Fruit fly (Drosophila melanogaster) whole organism, embryonic: ENCODE data around the gene Desat2.

Experiments
- Bteb2 ChIP-seq: fragments of 200-800 bp; sonication (Bioruptor generic); optimal IDR thresholded peaks from 2 replicates; lab custom pipeline; 2016; ENCODE audit warnings: missing biosample characterization, missing genetic modification characterization
- CG12155 ChIP-seq: fragments of 200-800 bp; sonication (Bioruptor generic); optimal IDR thresholded peaks from 3 replicates; lab custom pipeline; 2016; ENCODE audit warnings: missing biosample characterization, missing genetic modification characterization
- CG12744 ChIP-seq: fragments of 200-800 bp; sonication (Bioruptor generic); optimal IDR thresholded peaks from 2 replicates; lab custom pipeline; 2016; ENCODE audit warnings: missing biosample characterization, missing genetic modification characterization
- CG12942 ChIP-seq: fragments of 200-800 bp; sonication (Bioruptor generic); optimal IDR thresholded peaks from 3 replicates; lab custom pipeline; 2016; ENCODE audit warnings: missing biosample characterization, missing genetic modification characterization
- CG13424 ChIP-seq: fragments of 200-800 bp; sonication (Bioruptor generic); optimal IDR thresholded peaks from 2 replicates; lab custom pipeline; 2019; ENCODE audit warnings: missing biosample characterization, mild to moderate bottlenecking, missing genetic modification characterization, moderate library complexity
- CG14667 ChIP-seq: fragments of 200-800 bp; sonication (Bioruptor generic); IDR thresholded peaks from 2 replicates; pipeline ENCODE4 v1.3.6; 2022; ENCODE audit warnings: missing biosample characterization, missing genetic modification characterization
- CG15269 ChIP-seq: fragments of 200-800 bp; sonication (Bioruptor generic); optimal IDR thresholded peaks from 2 replicates; lab custom pipeline; 2018; ENCODE audit warnings: missing biosample characterization, mild to moderate bottlenecking, missing genetic modification characterization, moderate library complexity
- CG16815 ChIP-seq: fragments of 200-800 bp; sonication (Bioruptor generic); optimal IDR thresholded peaks from 3 replicates; lab custom pipeline; 2017; ENCODE audit warnings: missing biosample characterization, mild to moderate bottlenecking, missing genetic modification characterization
- CG17328 ChIP-seq: fragments of 200-800 bp; sonication (Bioruptor generic); IDR thresholded peaks from 2 replicates; pipeline ENCODE4 v1.3.6; 2022; ENCODE audit warnings: missing biosample characterization, missing genetic modification characterization
- CG17612 ChIP-seq: fragments of 200-800 bp; sonication (Bioruptor generic); IDR thresholded peaks from 2 replicates; pipeline ENCODE4 v1.3.6; 2022; ENCODE audit warnings: missing biosample characterization, missing genetic modification characterization
- CG17912 ChIP-seq: fragments of 200-800 bp; sonication (Bioruptor generic); optimal IDR thresholded peaks from 2 replicates; lab custom pipeline; 2018; ENCODE audit warnings: missing biosample characterization, mild to moderate bottlenecking, missing genetic modification characterization
- CG9215 ChIP-seq: fragments of 200-800 bp; sonication (Bioruptor generic); IDR thresholded peaks from 2 replicates; pipeline ENCODE4 v1.3.6; 2022; ENCODE audit warnings: missing biosample characterization, missing genetic modification characterization
- CG9609 ChIP-seq: fragments of 200-800 bp; sonication (Bioruptor generic); optimal IDR thresholded peaks from 3 replicates; lab custom pipeline; 2016; ENCODE audit warnings: missing biosample characterization, missing genetic modification characterization
- Dek ChIP-seq: fragments of 200-800 bp; sonication (Bioruptor generic); optimal IDR thresholded peaks from 3 replicates; lab custom pipeline; 2019; ENCODE audit warnings: missing biosample characterization, mild to moderate bottlenecking, missing genetic modification characterization, moderate library complexity
- Dip3 ChIP-seq: fragments of 200-800 bp; sonication (Bioruptor generic); optimal IDR thresholded peaks from 3 replicates; lab custom pipeline; 2016; ENCODE audit warnings: missing biosample characterization, missing genetic modification characterization
- Gug ChIP-seq: fragments of 200-800 bp; sonication (Bioruptor generic); IDR thresholded peaks from 4 replicates; pipeline ENCODE4 v1.3.6; 2022; ENCODE audit warnings: missing biosample characterization, missing genetic modification characterization
- HLHmδ ChIP-seq: fragments of 200-800 bp; sonication (Bioruptor generic); optimal IDR thresholded peaks from 2 replicates; lab custom pipeline; 2018; ENCODE audit warnings: missing biosample characterization, mild to moderate bottlenecking, missing genetic modification characterization, moderate library complexity
- HmgZ ChIP-seq: fragments of 200-800 bp; sonication (Bioruptor generic); optimal IDR thresholded peaks from 2 replicates; lab custom pipeline; 2018; ENCODE audit warnings: missing biosample characterization, mild to moderate bottlenecking, missing genetic modification characterization
- Hr3 ChIP-seq: fragments of 200-800 bp; sonication (Bioruptor generic); optimal IDR thresholded peaks from 3 replicates; lab custom pipeline; 2016; ENCODE audit warnings: missing biosample characterization, missing genetic modification characterization
- Lpt ChIP-seq: fragments of >200 bp; optimal IDR thresholded peaks from 2 replicates; lab custom pipeline; 2018; ENCODE audit warnings: missing biosample characterization, missing genetic modification characterization
- MTF-1 ChIP-seq: fragments of 200-800 bp; sonication (Bioruptor generic); optimal IDR thresholded peaks from 2 replicates; lab custom pipeline; 2018; ENCODE audit warnings: missing biosample characterization, mild to moderate bottlenecking, missing genetic modification characterization, borderline replicate concordance
- NC2β ChIP-seq: fragments of 200-800 bp; sonication (Bioruptor generic); optimal IDR thresholded peaks from 2 replicates; lab custom pipeline; 2016; ENCODE audit warnings: missing biosample characterization, missing genetic modification characterization
- NK7.1 ChIP-seq: fragments of 200-800 bp; sonication (Bioruptor generic); optimal IDR thresholded peaks from 3 replicates; lab custom pipeline; 2016; ENCODE audit warnings: missing biosample characterization, missing genetic modification characterization
- Nf-YA ChIP-seq: fragments of 200-800 bp; sonication (Bioruptor generic); IDR thresholded peaks from 2 replicates; pipeline ENCODE4 v1.3.6; 2022; ENCODE audit warnings: missing biosample characterization, missing genetic modification characterization
- NfI ChIP-seq: fragments of 200-800 bp; sonication (Bioruptor generic); optimal IDR thresholded peaks from 3 replicates; lab custom pipeline; 2018; ENCODE audit warnings: missing biosample characterization, mild to moderate bottlenecking, missing genetic modification characterization, moderate library complexity
- Pdp1 ChIP-seq, 2 experiments: fragments of 200-800 bp; sonication (Bioruptor generic); optimal IDR thresholded peaks; 3 replicates each; lab custom pipeline; 2016; ENCODE audit warnings: missing biosample characterization in 2 of 2, missing genetic modification characterization in 2 of 2, mild to moderate bottlenecking in 1 of 2, moderate library complexity in 1 of 2
- Side ChIP-seq: fragments of 200-800 bp; sonication (Bioruptor generic); optimal IDR thresholded peaks from 2 replicates; lab custom pipeline; 2016; ENCODE audit warnings: missing biosample characterization, missing genetic modification characterization
- Sin3A ChIP-seq: fragments of >200 bp; optimal IDR thresholded peaks from 2 replicates; lab custom pipeline; 2018
- Six4 ChIP-seq: fragments of 200-800 bp; sonication (Bioruptor generic); optimal IDR thresholded peaks from 2 replicates; lab custom pipeline; 2016; ENCODE audit warnings: missing biosample characterization, missing genetic modification characterization
- Sox102F ChIP-seq: fragments of 200-800 bp; sonication (Bioruptor generic); optimal IDR thresholded peaks from 2 replicates; lab custom pipeline; 2018; ENCODE audit warnings: missing biosample characterization, mild to moderate bottlenecking, missing genetic modification characterization, moderate library complexity
- ab ChIP-seq: fragments of 200-800 bp; sonication (Bioruptor generic); optimal IDR thresholded peaks from 2 replicates; lab custom pipeline; 2016; ENCODE audit warnings: missing biosample characterization, missing genetic modification characterization
- bab2 ChIP-seq: fragments of 200-800 bp; sonication (Bioruptor generic); optimal IDR thresholded peaks from 2 replicates; lab custom pipeline; 2016; ENCODE audit warnings: missing biosample characterization, missing genetic modification characterization
- bcd ChIP-seq: fragments of 200-800 bp; sonication (Bioruptor generic); optimal IDR thresholded peaks from 2 replicates; lab custom pipeline; 2017; ENCODE audit warnings: missing biosample characterization, mild to moderate bottlenecking, missing genetic modification characterization
- bigmax ChIP-seq: fragments of 200-800 bp; sonication (Bioruptor generic); optimal IDR thresholded peaks from 2 replicates; lab custom pipeline; 2018; ENCODE audit warnings: missing biosample characterization, mild to moderate bottlenecking, missing genetic modification characterization
- corto ChIP-seq: fragments of 200-800 bp; sonication (Bioruptor generic); optimal IDR thresholded peaks from 2 replicates; lab custom pipeline; 2016; ENCODE audit warnings: missing biosample characterization, mild to moderate bottlenecking, missing genetic modification characterization, moderate library complexity
- da ChIP-seq: fragments of 200-800 bp; sonication (Bioruptor generic); optimal IDR thresholded peaks from 2 replicates; lab custom pipeline; 2016; ENCODE audit warnings: missing biosample characterization, missing genetic modification characterization
- dan ChIP-seq: fragments of 200-800 bp; sonication (Bioruptor generic); IDR thresholded peaks from 2 replicates; pipeline ENCODE4 v1.3.6; 2022; ENCODE audit warnings: missing biosample characterization, missing genetic modification characterization
- dysf ChIP-seq: fragments of 200-800 bp; sonication (Bioruptor generic); IDR thresholded peaks from 3 replicates; pipeline ENCODE4 v1.3.6; 2022; ENCODE audit warnings: missing biosample characterization, missing genetic modification characterization
- en ChIP-seq: fragments of 200-800 bp; sonication (Bioruptor generic); optimal IDR thresholded peaks from 2 replicates; lab custom pipeline; 2016; ENCODE audit warnings: missing biosample characterization, missing genetic modification characterization
- gem ChIP-seq: fragments of 200-800 bp; sonication (Bioruptor generic); optimal IDR thresholded peaks from 2 replicates; lab custom pipeline; 2019; ENCODE audit warnings: missing biosample characterization, mild to moderate bottlenecking, missing genetic modification characterization, moderate library complexity
- insv ChIP-seq, 2 experiments: fragments of 200-800 bp; sonication (Bioruptor generic); optimal IDR thresholded peaks; 3 replicates each; lab custom pipeline; 2016 to 2018; ENCODE audit warnings: missing biosample characterization in 2 of 2, missing genetic modification characterization in 2 of 2
- lola ChIP-seq, 3 experiments: fragments of >200 bp in 2 of 3; fragments of 200-800 bp in 1 of 3; sonication (Bioruptor generic) in 1 of 3; optimal IDR thresholded peaks; 2 replicates each; lab custom pipeline; 2017 to 2019; ENCODE audit warnings: missing biosample characterization in 3 of 3, missing genetic modification characterization in 3 of 3, mild to moderate bottlenecking in 1 of 3, moderate library complexity in 1 of 3
- nom ChIP-seq: fragments of 200-800 bp; sonication (Bioruptor generic); optimal IDR thresholded peaks from 2 replicates; lab custom pipeline; 2017; ENCODE audit warnings: missing biosample characterization, missing genetic modification characterization, mild to moderate bottlenecking, moderate library complexity, missing genetic modification reagents
- otp ChIP-seq: fragments of 200-800 bp; sonication (Bioruptor generic); IDR thresholded peaks from 3 replicates; pipeline ENCODE4, ENCODE4 v1.3.6; 2022; ENCODE audit warnings: missing biosample characterization, missing genetic modification characterization
- phol ChIP-seq: fragments of 200-800 bp; sonication (Bioruptor generic); optimal IDR thresholded peaks from 3 replicates; lab custom pipeline; 2018; ENCODE audit warnings: missing biosample characterization, mild to moderate bottlenecking, missing genetic modification characterization, moderate library complexity
- pnt ChIP-seq: fragments of 200-800 bp; sonication (Bioruptor generic); optimal IDR thresholded peaks from 3 replicates; lab custom pipeline; 2016; ENCODE audit warnings: missing biosample characterization, missing genetic modification characterization
- pzg ChIP-seq: fragments of 200-800 bp; sonication (Bioruptor generic); optimal IDR thresholded peaks from 3 replicates; lab custom pipeline; 2018; ENCODE audit warnings: missing biosample characterization, mild to moderate bottlenecking, missing genetic modification characterization, moderate library complexity
- salm ChIP-seq: fragments of 200-800 bp; sonication (Bioruptor generic); optimal IDR thresholded peaks from 2 replicates; lab custom pipeline; 2018; ENCODE audit warnings: missing biosample characterization, mild to moderate bottlenecking, missing genetic modification characterization
- tna ChIP-seq: fragments of 200-800 bp; sonication (Bioruptor generic); IDR thresholded peaks from 2 replicates; pipeline ENCODE4 v1.3.6; 2022; ENCODE audit warnings: missing biosample characterization, missing genetic modification characterization; ENCODE audit not compliant: partially characterized antibody
- tup ChIP-seq: fragments of 200-800 bp; sonication (Bioruptor generic); optimal IDR thresholded peaks from 2 replicates; lab custom pipeline; 2016; ENCODE audit warnings: missing biosample characterization, mild to moderate bottlenecking, missing genetic modification characterization, moderate library complexity
- zen ChIP-seq: fragments of 200-800 bp; sonication (Bioruptor generic); optimal IDR thresholded peaks from 3 replicates; lab custom pipeline; 2018; ENCODE audit warnings: missing biosample characterization, mild to moderate bottlenecking, missing genetic modification characterization, moderate library complexity

Gene Desat2

dm6 chr3R:12402935-12403334 is 33.1 kb upstream of the Desat2 start (continued):
- TF ChIP-seq tna (GFP tag; lab: Robert Waterston, UW) (no peak), dan (GFP tag; lab: Robert Waterston, UW) (peak; percentile 47; the same call in 1 of the 2 replicates), Bteb2 (GFP tag; lab: Kevin White, UChicago) (peak; percentile 96), phol (tag; lab: Kevin White, UChicago) (peak; percentile 99), Dek (tag; lab: Kevin White, UChicago) (peak; percentile 97), Lpt (GFP tag; lab: Kevin White, UChicago) (no peak), CG17328 (GFP tag; lab: Robert Waterston, UW) (peak; percentile 98), corto (peak; percentile 82), CG12942 (GFP tag; lab: Kevin White, UChicago) (peak; percentile 92), CG12155 (GFP tag; lab: Kevin White, UChicago) (peak; percentile 96), salm (tag; lab: Kevin White, UChicago) (peak; percentile 98), Gug (GFP tag; lab: Robert Waterston, UW) (peak; percentile 64; the same call in 2 of the 4 replicates), bcd (GFP tag; lab: Kevin White, UChicago) (peak; percentile 97), CG17912 (GFP tag; lab: Kevin White, UChicago) (peak; percentile 98), MTF-1 (GFP tag; lab: Kevin White, UChicago) (peak; percentile 99), Sox102F (GFP tag; lab: Kevin White, UChicago) (peak; percentile 98), bigmax (GFP tag; lab: Kevin White, UChicago) (peak; percentile 74), NfI (GFP tag; lab: Kevin White, UChicago) (peak; percentile 97), da (peak; percentile 85), pzg (GFP tag; lab: Kevin White, UChicago) (peak; percentile 46), pnt (GFP tag; lab: Kevin White, UChicago) (peak; percentile 87), CG14667 (peak; percentile 84), nom (GFP tag; lab: Kevin White, UChicago) (peak; percentile 99), Six4 (GFP tag; lab: Kevin White, UChicago) (peak; percentile 99), CG15269 (peak; percentile 98), otp (GFP tag; lab: Robert Waterston, UW) (peak; percentile 95), en (peak; percentile 94), CG9215 (GFP tag; lab: Robert Waterston, UW) (peak; percentile 80; the same call in 1 of the 2 replicates), CG13424 (tag; lab: Kevin White, UChicago) (peak; percentile 99), CG17612 (GFP tag; lab: Robert Waterston, UW) (peak; percentile 79), dysf (GFP tag; lab: Robert Waterston, UW) (peak; percentile 97), zen (tag; lab: Kevin White, UChicago) (peak; percentile 100), bab2 (GFP tag; lab: Kevin White, UChicago) (peak; percentile 95), Hr3 (GFP tag; lab: Kevin White, UChicago) (peak; percentile 91), HmgZ (tag; lab: Kevin White, UChicago) (peak; percentile 98), CG9609 (GFP tag; lab: Kevin White, UChicago) (peak; percentile 91), Sin3A (lab: Kevin White, UChicago) (no peak), CG16815 (GFP tag; lab: Kevin White, UChicago) (peak; percentile 84), ab (peak; percentile 73), Side (GFP tag; lab: Kevin White, UChicago) (peak; percentile 92), CG12744 (GFP tag; lab: Kevin White, UChicago) (peak; percentile 94), NC2β (peak; percentile 99), Dip3 (GFP tag; lab: Kevin White, UChicago) (peak; percentile 91), insv (GFP tag; optimal IDR thresholded peaks at IDR 0.05; lab: Kevin White, UChicago) (peak; percentile 22 to 79), tup (GFP tag; lab: Kevin White, UChicago) (peak; percentile 92), gem (peak; percentile 99), HLHmδ (GFP tag; lab: Kevin White, UChicago) (no peak), NK7.1 (GFP tag; lab: Kevin White, UChicago) (peak; percentile 95), Pdp1 (GFP tag; optimal IDR thresholded peaks at IDR 0.05; lab: Kevin White, UChicago) (peak; percentile 94 to 96), Nf-YA (GFP tag; lab: Robert Waterston, UW) (peak; percentile 99), lola (GFP tag; optimal IDR thresholded peaks at IDR 0.05; lab: Kevin White, UChicago) (peak in 1 of 3 experiments; percentile 99)
